Comparison of ENCODE assay signal across 1 fruit fly cellular context in genomic region chrX:13221311-13221710, dm6.
TF ChIP-seq lines count a peak whose summit lies in the region.

No protein-coding gene starts in this region.

TF ChIP-seq in whole organism, embryonic, 481 proteins besides CTCF, POLR2A, EP300 and RAD21 (continued from another document):
- TF ChIP-seq CG4730 (GFP tag; IDR thresholded peaks at IDR 0.05; lab: Robert Waterston, UW) (no peak), Poxn (GFP tag; IDR thresholded peaks at IDR 0.05; lab: Robert Waterston, UW) (no peak), CG1603 (tag; optimal IDR thresholded peaks at IDR 0.05; lab: Kevin White, UChicago) (peak; percentile 43), cad (GFP tag; optimal IDR thresholded peaks at IDR 0.05; lab: Kevin White, UChicago) (no peak), abd-A (tag; optimal IDR thresholded peaks at IDR 0.05; lab: Kevin White, UChicago) (no peak), dmrt99B (tag; optimal IDR thresholded peaks at IDR 0.05; lab: Kevin White, UChicago) (no peak), Dll (GFP tag; IDR thresholded peaks at IDR 0.05; lab: Robert Waterston, UW; ENCODE audit: partially characterized antibody) (no peak), BEAF-32 (GFP tag; optimal IDR thresholded peaks at IDR 0.05; lab: Kevin White, UChicago) (no peak), vvl (GFP tag; IDR thresholded peaks at IDR 0.05; lab: Robert Waterston, UW) (peak; percentile 47; the same call in 1 of the 2 replicates), CG10321 (GFP tag; IDR thresholded peaks at IDR 0.05; lab: Robert Waterston, UW) (no peak), HLH3B (GFP tag; IDR thresholded peaks at IDR 0.05; lab: Robert Waterston, UW) (peak; percentile 44), Spps (tag; optimal IDR thresholded peaks at IDR 0.05; lab: Kevin White, UChicago) (no peak), cg (GFP tag; optimal IDR thresholded peaks at IDR 0.05; lab: Kevin White, UChicago) (no peak), maf-S (GFP tag; optimal IDR thresholded peaks at IDR 0.05; lab: Kevin White, UChicago) (no peak), dimm (GFP tag; IDR thresholded peaks at IDR 0.05; lab: Robert Waterston, UW) (no peak), Ets65A (GFP tag; lab: Kevin White, UChicago) (peak; percentile 18), Mrtf (GFP tag; IDR thresholded peaks at IDR 0.05; lab: Robert Waterston, UW) (no peak), CG33557 (GFP tag; optimal IDR thresholded peaks at IDR 0.05; lab: Kevin White, UChicago) (no peak), lilli (GFP tag; optimal IDR thresholded peaks at IDR 0.05; lab: Kevin White, UChicago) (no peak), CG15601 (tag; optimal IDR thresholded peaks at IDR 0.05; lab: Kevin White, UChicago) (peak; percentile 32), chinmo (GFP tag; IDR thresholded peaks at IDR 0.05; lab: Robert Waterston, UW; ENCODE audit: partially characterized antibody) (0 out of 4 replicates have a peak, but pooled peaks have one; percentile 23), tgo (GFP tag; IDR thresholded peaks at IDR 0.05; lab: Robert Waterston, UW) (no peak), CG34376 (GFP tag; optimal IDR thresholded peaks at IDR 0.05; lab: Kevin White, UChicago) (no peak), Neu2 (GFP tag; optimal IDR thresholded peaks at IDR 0.05; lab: Kevin White, UChicago; ENCODE audit: borderline replicate concordance) (no peak), wor (GFP tag; IDR thresholded peaks at IDR 0.05; lab: Robert Waterston, UW) (no peak), unpg (GFP tag; optimal IDR thresholded peaks at IDR 0.05; lab: Kevin White, UChicago) (peak; percentile 12), CG11504 (tag; optimal IDR thresholded peaks at IDR 0.05; lab: Kevin White, UChicago) (peak; percentile 13), hkb (optimal IDR thresholded peaks at IDR 0.05; lab: Kevin White, UChicago) (no peak), hkb (GFP tag; IDR thresholded peaks at IDR 0.05; lab: Robert Waterston, UW) (no peak), slou (GFP tag; optimal IDR thresholded peaks at IDR 0.05; lab: Kevin White, UChicago) (no peak), Side (GFP tag; optimal IDR thresholded peaks at IDR 0.05; lab: Kevin White, UChicago) (no peak), az2 (GFP tag; optimal IDR thresholded peaks at IDR 0.05; lab: Kevin White, UChicago) (no peak), ac (GFP tag; optimal IDR thresholded peaks at IDR 0.05; lab: Kevin White, UChicago) (no peak), phol (tag; optimal IDR thresholded peaks at IDR 0.05; lab: Kevin White, UChicago) (peak; percentile 8), fd96Cb (tag; optimal IDR thresholded peaks at IDR 0.05; lab: Kevin White, UChicago) (peak; percentile 5), CG34422 (GFP tag; IDR thresholded peaks at IDR 0.05; lab: Robert Waterston, UW) (0 out of 3 replicates have a peak, but pooled peaks have one; percentile 22), lola (GFP tag; optimal IDR thresholded peaks at IDR 0.05; lab: Kevin White, UChicago) (no peak), ttk (GFP tag; IDR thresholded peaks at IDR 0.05; lab: Robert Waterston, UW) (0 out of 2 replicates have a peak, but pooled peaks have one; percentile 17), chif (GFP tag; optimal IDR thresholded peaks at IDR 0.05; lab: Kevin White, UChicago) (peak in 1 of 2 experiments; percentile 2), CG3995 (GFP tag; optimal IDR thresholded peaks at IDR 0.05; lab: Kevin White, UChicago) (no peak), CG1233 (GFP tag; optimal IDR thresholded peaks at IDR 0.05; lab: Kevin White, UChicago) (no peak), CG16815 (GFP tag; optimal IDR thresholded peaks at IDR 0.05; lab: Kevin White, UChicago) (no peak), dpn (GFP tag; optimal IDR thresholded peaks at IDR 0.05; lab: Kevin White, UChicago) (peak in 1 of 2 experiments; percentile 1), gsb-n (tag; optimal IDR thresholded peaks at IDR 0.05; lab: Kevin White, UChicago) (peak; percentile 67), CG11247 (GFP tag; IDR thresholded peaks at IDR 0.05; lab: Robert Waterston, UW) (no peak), CG1647 (GFP tag; optimal IDR thresholded peaks at IDR 0.05; lab: Kevin White, UChicago) (no peak), sob (GFP tag; IDR thresholded peaks at IDR 0.05; lab: Robert Waterston, UW) (no peak), CG14710 (tag; optimal IDR thresholded peaks at IDR 0.05; lab: Kevin White, UChicago) (peak; percentile 5), CG10979 (tag; optimal IDR thresholded peaks at IDR 0.05; lab: Kevin White, UChicago) (peak; percentile 34), Chrac-16 (GFP tag; optimal IDR thresholded peaks at IDR 0.05; lab: Kevin White, UChicago) (no peak), ab (GFP tag; optimal IDR thresholded peaks at IDR 0.05; lab: Kevin White, UChicago) (no peak), Antp (GFP tag; optimal IDR thresholded peaks at IDR 0.05; lab: Kevin White, UChicago) (no peak), D (optimal IDR thresholded peaks at IDR 0.05; lab: Kevin White, UChicago) (no peak), D (GFP tag; optimal IDR thresholded peaks at IDR 0.05; lab: Kevin White, UChicago) (peak; percentile 18), E2f2 (GFP tag; IDR thresholded peaks at IDR 0.05; lab: Robert Waterston, UW) (no peak), Usf (GFP tag; optimal IDR thresholded peaks at IDR 0.05; lab: Kevin White, UChicago) (no peak), CG2712 (tag; optimal IDR thresholded peaks at IDR 0.05; lab: Kevin White, UChicago) (peak; percentile 38), org-1 (GFP tag; optimal IDR thresholded peaks at IDR 0.05; lab: Kevin White, UChicago) (peak; percentile 0), Xbp1 (GFP tag; optimal IDR thresholded peaks at IDR 0.05; lab: Kevin White, UChicago) (peak; percentile 26), HLH4C (GFP tag; IDR thresholded peaks at IDR 0.05; lab: Robert Waterston, UW; ENCODE audit: partially characterized antibody) (no peak), Nf-YC (tag; optimal IDR thresholded peaks at IDR 0.05; lab: Kevin White, UChicago) (no peak), E2f1 (GFP tag; IDR thresholded peaks at IDR 0.05; lab: Robert Waterston, UW) (no peak), CG6813 (GFP tag; optimal IDR thresholded peaks at IDR 0.05; lab: Kevin White, UChicago) (no peak), CG8388 (GFP tag; optimal IDR thresholded peaks at IDR 0.05; lab: Kevin White, UChicago) (peak; percentile 47), ewg (GFP tag; optimal IDR thresholded peaks at IDR 0.05; lab: Kevin White, UChicago) (peak; percentile 14), CG9215 (GFP tag; IDR thresholded peaks at IDR 0.05; lab: Robert Waterston, UW) (no peak), CG4404 (GFP tag; IDR thresholded peaks at IDR 0.05; lab: Robert Waterston, UW) (no peak), Med (GFP tag; lab: Kevin White, UChicago) (peak; percentile 53), CG18619 (GFP tag; optimal IDR thresholded peaks at IDR 0.05; lab: Kevin White, UChicago) (no peak), CG2678 (tag; optimal IDR thresholded peaks at IDR 0.05; lab: Kevin White, UChicago) (peak; percentile 7), CG18476 (GFP tag; optimal IDR thresholded peaks at IDR 0.05; lab: Kevin White, UChicago) (no peak), ATbp (GFP tag; optimal IDR thresholded peaks at IDR 0.05; lab: Kevin White, UChicago) (peak; percentile 1), CG9932 (GFP tag; IDR thresholded peaks at IDR 0.05; lab: Robert Waterston, UW) (no peak), wdn (GFP tag; IDR thresholded peaks at IDR 0.05; lab: Robert Waterston, UW) (no peak), CG3407 (GFP tag; optimal IDR thresholded peaks at IDR 0.05; lab: Kevin White, UChicago) (no peak), CG10147 (GFP tag; optimal IDR thresholded peaks at IDR 0.05; lab: Kevin White, UChicago) (no peak), H2.0 (GFP tag; IDR thresholded peaks at IDR 0.05; lab: Robert Waterston, UW) (no peak), chm (GFP tag; IDR thresholded peaks at IDR 0.05; lab: Robert Waterston, UW) (0 out of 2 replicates have a peak, but pooled peaks have one; percentile 24), kah (GFP tag; optimal IDR thresholded peaks at IDR 0.05; lab: Kevin White, UChicago) (no peak), gcm2 (GFP tag; optimal IDR thresholded peaks at IDR 0.05; lab: Kevin White, UChicago) (no peak), scrt (GFP tag; optimal IDR thresholded peaks at IDR 0.05; lab: Kevin White, UChicago) (no peak), Ada2b (GFP tag; IDR thresholded peaks at IDR 0.05; lab: Robert Waterston, UW) (no peak), emc (GFP tag; optimal IDR thresholded peaks at IDR 0.05; lab: Kevin White, UChicago) (no peak), en (GFP tag; optimal IDR thresholded peaks at IDR 0.05; lab: Kevin White, UChicago) (no peak), CG31388 (GFP tag; optimal IDR thresholded peaks at IDR 0.05; lab: Kevin White, UChicago) (no peak), zf30C (GFP tag; optimal IDR thresholded peaks at IDR 0.05; lab: Kevin White, UChicago) (peak; percentile 47), CG12104 (GFP tag; optimal IDR thresholded peaks at IDR 0.05; lab: Kevin White, UChicago) (no peak), CG17612 (GFP tag; IDR thresholded peaks at IDR 0.05; lab: Robert Waterston, UW) (no peak), CG9727 (GFP tag; optimal IDR thresholded peaks at IDR 0.05; lab: Kevin White, UChicago) (no peak)
